Worm (Caenorhabditis elegans) whole organism, early embryonic: ENCODE data around the gene Y51H7BR.7.
"Not testable (repeated sequence)": the region's sequence is repeated elsewhere in the genome, so short reads cannot be mapped to it uniquely, and the experiment has no call there.

Experiments
- B0310.2 ChIP-seq: sonication (generic microtip); optimal IDR thresholded peaks from 2 replicates; lab custom pipeline; 2016; ENCODE audit warnings: mild to moderate bottlenecking, missing genetic modification characterization, missing compliant biosample characterization
- F13C5.2 ChIP-seq: sonication (generic microtip); optimal IDR thresholded peaks from 2 replicates; lab custom pipeline; 2017; ENCODE audit warnings: mild to moderate bottlenecking, missing genetic modification characterization, inconsistent platforms, missing compliant biosample characterization
- aly-1 ChIP-seq: sonication (generic microtip); optimal IDR thresholded peaks from 2 replicates; lab custom pipeline; 2016; ENCODE audit warnings: missing genetic modification characterization, missing compliant biosample characterization
- ama-1 ChIP-seq: fragments of 150-350 bp; optimal IDR thresholded peaks from 2 replicates; lab custom pipeline; 2014
- ceh-13 ChIP-seq: fragments of 200-800 bp; sonication (Bioruptor generic); optimal IDR thresholded peaks from 2 replicates; lab custom pipeline; 2018; ENCODE audit warnings: mild to moderate bottlenecking, missing genetic modification characterization, missing compliant biosample characterization
- ceh-36 ChIP-seq: sonication (generic microtip); optimal IDR thresholded peaks from 2 replicates; lab custom pipeline; 2016; ENCODE audit warnings: missing genetic modification characterization, inconsistent platforms, missing compliant biosample characterization
- ets-7 ChIP-seq: sonication (generic microtip); optimal IDR thresholded peaks from 2 replicates; lab custom pipeline; 2016; ENCODE audit warnings: missing genotype, missing genetic modification characterization, missing compliant biosample characterization
- flt-1 ChIP-seq: fragments of 200-800 bp; sonication (Bioruptor generic); IDR thresholded peaks from 2 replicates; pipeline ENCODE4 v1.3.6; 2022; ENCODE audit warnings: missing genetic modification characterization, missing compliant biosample characterization
- hmbx-1 ChIP-seq: sonication (generic microtip); optimal IDR thresholded peaks from 2 replicates; lab custom pipeline; 2016; ENCODE audit warnings: mild to moderate bottlenecking, missing genetic modification characterization, missing compliant biosample characterization
- hmg-4 ChIP-seq: fragments of 200-800 bp; sonication (Bioruptor generic); optimal IDR thresholded peaks from 2 replicates; lab custom pipeline; 2018; ENCODE audit warnings: mild to moderate bottlenecking, missing genetic modification characterization, missing compliant biosample characterization
- hnd-1 ChIP-seq: sonication (generic microtip); optimal IDR thresholded peaks from 2 replicates; lab custom pipeline; 2016; ENCODE audit warnings: missing genetic modification characterization, missing compliant biosample characterization
- pes-1 ChIP-seq: fragments of 200-800 bp; sonication (Bioruptor generic); IDR thresholded peaks from 2 replicates; pipeline ENCODE4 v1.3.6; 2022; ENCODE audit warnings: missing genetic modification reagents, missing genetic modification characterization, missing compliant biosample characterization
- scrt-1 ChIP-seq: fragments of 200-800 bp; sonication (Bioruptor generic); IDR thresholded peaks from 2 replicates; pipeline ENCODE4 v1.3.6; 2022; ENCODE audit warnings: missing genetic modification characterization, missing compliant biosample characterization
- sea-1 ChIP-seq: fragments of 200-800 bp; sonication (Bioruptor generic); conservative IDR thresholded peaks from 2 replicates; pipeline ENCODE4 v1.3.6; 2022; ENCODE audit warnings: missing genetic modification characterization, missing compliant biosample characterization
- tbx-11 ChIP-seq: fragments of 200-800 bp; sonication (Bioruptor generic); IDR thresholded peaks from 2 replicates; pipeline ENCODE4 v1.3.6; 2022; ENCODE audit warnings: missing genetic modification characterization, missing compliant biosample characterization
- tbx-37 ChIP-seq: fragments of 200-800 bp; sonication (Bioruptor generic); conservative IDR thresholded peaks from 2 replicates; pipeline ENCODE4 v1.3.6; 2022; ENCODE audit warnings: missing genetic modification reagents, missing genetic modification characterization, missing compliant biosample characterization
- tra-4 ChIP-seq: sonication (generic microtip); optimal IDR thresholded peaks from 2 replicates; lab custom pipeline; 2017; ENCODE audit warnings: missing genetic modification characterization, missing compliant biosample characterization

Y51H7BR.7 gene

DNA sequence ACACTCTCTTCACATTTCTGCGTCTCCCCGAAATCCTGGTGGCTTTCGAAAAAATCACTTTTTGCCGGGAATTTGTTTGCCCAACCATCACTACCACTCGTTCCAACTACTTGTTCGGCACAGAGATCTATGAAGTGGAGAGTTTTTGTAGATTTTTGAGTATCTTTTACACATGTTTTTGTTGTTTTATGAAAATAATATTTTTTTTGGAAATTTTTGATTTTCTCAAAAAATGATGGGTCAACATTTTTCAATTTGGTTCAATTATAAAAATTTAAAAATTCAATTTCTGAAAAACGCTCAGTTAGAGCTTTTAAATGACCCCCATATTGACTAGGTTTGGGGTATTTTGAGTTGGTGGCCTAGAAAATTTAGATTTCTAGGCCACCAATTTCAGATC, at the start of gene Y51H7BR.7:
Gene Y51H7BR.7 (minus strand): TSS at position 101 of the 400 bp plus-strand sequence.
- TF ChIP-seq ama-1: no peak
- no peak for TF ChIP-seq tbx-37 (GFP tag; lab: Robert Waterston, UW)
- TF ChIP-seq hmg-4 (GFP tag; lab: Kevin White, UChicago): no peak
- TF ChIP-seq aly-1: no peak
- TF ChIP-seq hmbx-1 (tag; lab: Kevin White, UChicago): no peak
- TF ChIP-seq hnd-1 (tag; lab: Kevin White, UChicago): no peak
- no peak for TF ChIP-seq pes-1
- TF ChIP-seq tra-4 (tag; lab: Kevin White, UChicago): no peak
- TF ChIP-seq tbx-11: no peak
- no peak for TF ChIP-seq scrt-1 (GFP tag; lab: Robert Waterston, UW)
- no peak for TF ChIP-seq flt-1 (GFP tag; lab: Robert Waterston, UW)

DNA sequence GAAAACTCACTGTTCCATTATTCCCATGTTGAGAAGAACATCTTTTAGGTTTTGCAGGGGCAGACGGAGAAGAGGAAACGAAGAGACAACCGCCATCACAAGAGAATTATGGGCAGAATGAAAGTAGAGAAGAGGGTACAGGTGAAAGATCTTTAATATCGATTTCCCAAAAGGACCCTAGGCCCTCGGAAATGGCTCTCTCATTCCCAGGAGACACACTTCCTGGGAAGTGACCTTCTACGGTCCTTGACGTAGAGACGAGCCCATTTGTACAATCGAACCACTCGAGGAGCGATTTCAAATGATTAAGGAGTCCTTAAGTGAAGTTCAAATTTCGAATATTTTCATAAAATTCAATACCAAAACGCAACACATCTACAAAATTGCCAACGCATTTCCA, 45.6 kb upstream of the Y51H7BR.7 start, which contains the start of gene fbxb-46:
Gene fbxb-46 (minus strand): TSS at position 101 of the 400 bp plus-strand sequence.
- TF ChIP-seq pes-1 (no peak), F13C5.2 (tag; lab: Kevin White, UChicago) (no peak), flt-1 (GFP tag; lab: Robert Waterston, UW) (no peak), tbx-11 (no peak), scrt-1 (GFP tag; lab: Robert Waterston, UW) (no peak), sea-1 (GFP tag; lab: Robert Waterston, UW) (no peak), aly-1 (no peak), ets-7 (tag; lab: Kevin White, UChicago) (no peak)

DNA sequence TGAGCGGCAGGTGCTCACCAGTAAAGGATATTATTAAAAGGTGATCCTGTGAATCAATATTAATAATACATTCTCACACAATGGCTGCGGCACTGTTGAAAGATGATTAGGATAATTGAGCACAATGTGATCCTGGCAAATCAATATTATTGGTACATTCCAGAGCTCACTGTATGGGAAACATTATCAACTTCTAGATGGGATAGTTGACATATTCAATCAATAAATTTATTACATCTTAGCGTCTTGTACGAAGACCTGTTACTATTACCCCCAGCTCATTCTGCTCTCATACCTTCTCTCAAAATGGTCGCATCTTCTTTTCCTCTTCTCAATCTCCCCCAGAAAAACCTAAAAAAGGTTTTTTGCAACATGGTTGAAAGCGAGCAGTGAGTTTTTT, 42.8 kb upstream of the Y51H7BR.7 start, which contains the start of gene fbxb-49:
Gene fbxb-49 (plus strand): TSS at position 301 of the 400 bp plus-strand sequence.
- TF ChIP-seq ceh-36 (tag; lab: Kevin White, UChicago) (no peak), ama-1 (no peak)

- TF ChIP-seq pes-1: no peak
- no peak for TF ChIP-seq ama-1
- TF ChIP-seq flt-1 (GFP tag; lab: Robert Waterston, UW): no peak
- no peak for TF ChIP-seq hmbx-1 (tag; lab: Kevin White, UChicago)
- no peak for TF ChIP-seq F13C5.2 (tag; lab: Kevin White, UChicago)
- no peak for TF ChIP-seq B0310.2 (tag; lab: Kevin White, UChicago)
- no peak for TF ChIP-seq ceh-13
- no peak for TF ChIP-seq sea-1 (GFP tag; lab: Robert Waterston, UW)
Observed at ce11 chrII:1567646-1568045, 42.2 kb upstream of the Y51H7BR.7 start, which contains the start of gene K05F6.8. Gene K05F6.8, minus strand, starts transcription at chrII:1567746.

ce11 chrII:1561863-1562262, 36.5 kb upstream of the Y51H7BR.7 start, which contains the start of gene K05F6.14:
Gene K05F6.14, plus strand, starts transcription at chrII:1562163.
- TF ChIP-seq sea-1 (GFP tag; lab: Robert Waterston, UW) (no peak), tra-4 (tag; lab: Kevin White, UChicago) (no peak), flt-1 (GFP tag; lab: Robert Waterston, UW) (no peak), pes-1 (no peak), ets-7 (tag; lab: Kevin White, UChicago) (no peak), hmbx-1 (tag; lab: Kevin White, UChicago) (no peak), ama-1 (no peak), ceh-36 (tag; lab: Kevin White, UChicago) (no peak), F13C5.2 (tag; lab: Kevin White, UChicago) (no peak), scrt-1 (GFP tag; lab: Robert Waterston, UW) (no peak), ceh-13 (no peak), hmg-4 (GFP tag; lab: Kevin White, UChicago) (no peak), hnd-1 (tag; lab: Kevin White, UChicago) (no peak), B0310.2 (tag; lab: Kevin White, UChicago) (no peak), aly-1 (no peak), tbx-37 (GFP tag; lab: Robert Waterston, UW) (no peak), tbx-11 (no peak)

ce11 chrII:1560839-1561238, 35.4 kb upstream of the Y51H7BR.7 start:
- TF ChIP-seq ceh-13 (no peak), B0310.2 (tag; lab: Kevin White, UChicago) (no peak), pes-1 (no peak), ceh-36 (tag; lab: Kevin White, UChicago) (no peak), tbx-37 (GFP tag; lab: Robert Waterston, UW) (no peak), ama-1 (no peak), tbx-11 (no peak), ets-7 (tag; lab: Kevin White, UChicago) (no peak), hnd-1 (tag; lab: Kevin White, UChicago) (no peak)

- TF ChIP-seq ceh-36 (tag; lab: Kevin White, UChicago); hnd-1 (tag; lab: Kevin White, UChicago); aly-1: not testable (repeated sequence)
Observed at ce11 chrII:1556217-1556616, 30.8 kb upstream of the Y51H7BR.7 start, which contains the start of the genes fbxb-54 and fbxb-50. Gene fbxb-54, minus strand, starts transcription at chrII:1556317. Gene fbxb-50, plus strand, starts transcription at chrII:1556443.

- TF ChIP-seq aly-1 (no peak), tbx-11 (no peak), tra-4 (tag; lab: Kevin White, UChicago) (no peak), pes-1 (no peak), hmbx-1 (tag; lab: Kevin White, UChicago) (no peak), scrt-1 (GFP tag; lab: Robert Waterston, UW) (no peak), ceh-36 (tag; lab: Kevin White, UChicago) (no peak), F13C5.2 (tag; lab: Kevin White, UChicago) (no peak), tbx-37 (GFP tag; lab: Robert Waterston, UW) (no peak), sea-1 (GFP tag; lab: Robert Waterston, UW) (no peak), hnd-1 (tag; lab: Kevin White, UChicago) (no peak), ets-7 (tag; lab: Kevin White, UChicago) (no peak), hmg-4 (GFP tag; lab: Kevin White, UChicago) (no peak), B0310.2 (tag; lab: Kevin White, UChicago) (no peak), ceh-13 (no peak), ama-1 (no peak), flt-1 (GFP tag; lab: Robert Waterston, UW) (no peak)
Observed at ce11 chrII:1550501-1550900, 25.1 kb upstream of the Y51H7BR.7 start, which contains the start of the genes fbxb-52 and fbxb-51. Gene fbxb-52, minus strand, starts transcription at chrII:1550601. Gene fbxb-51, plus strand, starts transcription at chrII:1550712.
